Fruit fly (Drosophila melanogaster): ENCODE data around the gene alpha-Est6.

dm6 chr3R:7492099-7492498, 36.5 kb downstream of the alpha-Est6 start:
- TF ChIP-seq usp (GFP tag; optimal IDR thresholded peaks at IDR 0.05) (no peak), Myc (optimal IDR thresholded peaks at IDR 0.05) (no peak), rgr (GFP tag; optimal IDR thresholded peaks at IDR 0.05) (no peak), CG32264 (GFP tag; optimal IDR thresholded peaks at IDR 0.05) (no peak), psq (GFP tag; optimal IDR thresholded peaks at IDR 0.05) (no peak), CG9705 (GFP tag; optimal IDR thresholded peaks at IDR 0.05) (no peak), sage (GFP tag; optimal IDR thresholded peaks at IDR 0.05) (no peak), Hr78 (GFP tag; optimal IDR thresholded peaks at IDR 0.05) (no peak), Rel (GFP tag; optimal IDR thresholded peaks at IDR 0.05) (no peak), Rel (tag; optimal IDR thresholded peaks at IDR 0.05) (no peak), Sp1 (GFP tag; optimal IDR thresholded peaks at IDR 0.05) (no peak), h (GFP tag; optimal IDR thresholded peaks at IDR 0.05) (no peak), jim (GFP tag; optimal IDR thresholded peaks at IDR 0.05) (no peak), OdsH (GFP tag; optimal IDR thresholded peaks at IDR 0.05) (no peak), sv (GFP tag; optimal IDR thresholded peaks at IDR 0.05) (no peak)
